Worm (Caenorhabditis elegans) whole organism, late embryonic: ENCODE data around the gene cng-2.

Experiments
- ama-1 ChIP-seq: fragments of 150-350 bp; optimal IDR thresholded peaks from 2 replicates; lab custom pipeline; 2014
- ceh-9 ChIP-seq: sonication (generic microtip); optimal IDR thresholded peaks from 2 replicates; lab custom pipeline; 2016; ENCODE audit warnings: mild to moderate bottlenecking, missing genetic modification characterization, inconsistent platforms, missing compliant biosample characterization
- eyg-1 ChIP-seq: sonication (generic microtip); optimal IDR thresholded peaks from 2 replicates; lab custom pipeline; 2016; ENCODE audit warnings: missing genotype, missing genetic modification characterization, missing compliant biosample characterization
- rnt-1 ChIP-seq: sonication (generic microtip); optimal IDR thresholded peaks from 2 replicates; lab custom pipeline; 2016; ENCODE audit warnings: missing genetic modification characterization, missing compliant biosample characterization
- sox-4 ChIP-seq: sonication (generic microtip); optimal IDR thresholded peaks from 2 replicates; lab custom pipeline; 2017; ENCODE audit warnings: mild to moderate bottlenecking, missing genetic modification characterization, inconsistent platforms, missing compliant biosample characterization
- tbx-2 ChIP-seq: sonication (generic microtip); optimal IDR thresholded peaks from 2 replicates; lab custom pipeline; 2016; ENCODE audit warnings: missing genetic modification characterization, missing compliant biosample characterization

ce11 chrIV:2077159-2077835, 40.3 kb downstream of the cng-2 start:
- TF ChIP-seq eyg-1 (tag; lab: Kevin White, UChicago) (no peak), ceh-9 (tag; lab: Kevin White, UChicago) (no peak), sox-4 (no peak), tbx-2 (tag; lab: Kevin White, UChicago) (no peak), rnt-1 (no peak), ama-1 (lab: Kevin White, UChicago) (no peak)
